Worm (Caenorhabditis elegans) whole organism, young adult: ENCODE results near the gene Y37A1B.4.

ENCODE experiments used
- C17E4.6 ChIP-seq: fragments of 200-800 bp; sonication (Bioruptor generic); IDR thresholded peaks from 2 replicates; pipeline ENCODE4 v1.3.6; 2022; ENCODE audit warnings: missing genetic modification reagents, missing genetic modification characterization, missing compliant biosample characterization
- F10E7.11 ChIP-seq: sonication (generic microtip); optimal IDR thresholded peaks from 2 replicates; lab custom pipeline; 2017; ENCODE audit warnings: mild to moderate bottlenecking, missing genetic modification characterization, moderate library complexity, missing compliant biosample characterization
- F33H1.4 ChIP-seq: fragments of 200-800 bp; sonication (Bioruptor generic); IDR thresholded peaks from 2 replicates; pipeline ENCODE4 v1.3.6; 2022; ENCODE audit warnings: missing genetic modification reagents, missing genetic modification characterization, missing compliant biosample characterization
- F52B5.7 ChIP-seq: sonication (generic microtip); optimal IDR thresholded peaks from 2 replicates; lab custom pipeline; 2016; ENCODE audit warnings: mild to moderate bottlenecking, missing genetic modification characterization, missing compliant biosample characterization
- F57C9.4 ChIP-seq: sonication (generic microtip); optimal IDR thresholded peaks from 2 replicates; lab custom pipeline; 2017; ENCODE audit warnings: mild to moderate bottlenecking, missing genetic modification characterization, missing compliant biosample characterization
- K12H6.12 ChIP-seq: fragments of 200-800 bp; sonication (Bioruptor generic); optimal IDR thresholded peaks from 2 replicates; lab custom pipeline; 2018; ENCODE audit warnings: mild to moderate bottlenecking, missing genetic modification characterization, missing compliant biosample characterization
- Y95B8A.8 ChIP-seq: fragments of 200-800 bp; sonication (Bioruptor generic); IDR thresholded peaks from 2 replicates; pipeline ENCODE4 v1.3.6; 2022; ENCODE audit warnings: missing genetic modification reagents, missing genetic modification characterization, missing compliant biosample characterization
- akir-1 ChIP-seq: fragments of 200-800 bp; sonication (Bioruptor generic); optimal IDR thresholded peaks from 2 replicates; lab custom pipeline; 2018; ENCODE audit warnings: mild to moderate bottlenecking, missing genetic modification characterization, moderate library complexity, missing compliant biosample characterization
- aptf-2 ChIP-seq: fragments of 200-800 bp; sonication (Bioruptor generic); conservative IDR thresholded peaks from 2 replicates; pipeline ENCODE4 v1.3.6; 2022; ENCODE audit warnings: missing genetic modification reagents, missing genetic modification characterization, missing compliant biosample characterization
- atf-7 ChIP-seq: sonication (generic microtip); optimal IDR thresholded peaks from 2 replicates; lab custom pipeline; 2017; ENCODE audit warnings: mild to moderate bottlenecking, missing genetic modification characterization, missing compliant biosample characterization
- attf-3 ChIP-seq: fragments of 200-800 bp; sonication (Bioruptor generic); conservative IDR thresholded peaks from 2 replicates; pipeline ENCODE4 v1.3.6; 2022; ENCODE audit warnings: missing genetic modification reagents, missing genetic modification characterization, missing compliant biosample characterization
- attf-5 ChIP-seq: fragments of 200-800 bp; sonication (Bioruptor generic); optimal IDR thresholded peaks from 2 replicates; lab custom pipeline; 2018; ENCODE audit warnings: mild to moderate bottlenecking, missing genetic modification characterization, missing compliant biosample characterization
- ceh-40 ChIP-seq: fragments of 200-800 bp; sonication (Bioruptor generic); IDR thresholded peaks from 2 replicates; pipeline ENCODE4 v1.3.6; 2022; ENCODE audit warnings: missing genetic modification characterization, missing compliant biosample characterization
- ceh-79 ChIP-seq: sonication (generic microtip); optimal IDR thresholded peaks from 2 replicates; lab custom pipeline; 2017; ENCODE audit warnings: mild to moderate bottlenecking, missing genetic modification characterization, missing compliant biosample characterization
- chd-7 ChIP-seq: sonication (generic microtip); optimal IDR thresholded peaks from 2 replicates; lab custom pipeline; 2016; ENCODE audit warnings: mild to moderate bottlenecking, missing genetic modification characterization, moderate library complexity, missing compliant biosample characterization
- egrh-3 ChIP-seq: fragments of 200-800 bp; sonication (Bioruptor generic); IDR thresholded peaks from 2 replicates; pipeline ENCODE4 v1.3.6; 2022; ENCODE audit warnings: missing genetic modification reagents, missing genetic modification characterization, missing compliant biosample characterization
- ets-4 ChIP-seq: fragments of 200-800 bp; sonication (Bioruptor generic); optimal IDR thresholded peaks from 2 replicates; lab custom pipeline; 2018; ENCODE audit warnings: mild to moderate bottlenecking, missing genetic modification characterization, missing compliant biosample characterization
- fkh-3 ChIP-seq: sonication (generic microtip); optimal IDR thresholded peaks from 2 replicates; lab custom pipeline; 2016; ENCODE audit warnings: mild to moderate bottlenecking, missing genetic modification characterization, missing compliant biosample characterization
- him-1 ChIP-seq: sonication (generic microtip); optimal IDR thresholded peaks from 2 replicates; lab custom pipeline; 2016; ENCODE audit warnings: missing genotype, missing genetic modification reagents, missing genetic modification characterization, missing compliant biosample characterization
- hlh-26 ChIP-seq: fragments of 200-800 bp; sonication (Bioruptor generic); conservative IDR thresholded peaks from 2 replicates; pipeline ENCODE4 v1.3.6; 2022; ENCODE audit warnings: missing genetic modification reagents, missing genetic modification characterization, missing compliant biosample characterization
- hmg-20 ChIP-seq: fragments of 200-800 bp; sonication (Bioruptor generic); IDR thresholded peaks from 2 replicates; pipeline ENCODE4 v1.3.6; 2022; ENCODE audit warnings: missing genetic modification reagents, missing genetic modification characterization, missing compliant biosample characterization
- let-526 ChIP-seq: fragments of 200-800 bp; sonication (Bioruptor generic); IDR thresholded peaks from 2 replicates; pipeline ENCODE4 v1.3.6; 2022; ENCODE audit warnings: missing genetic modification reagents, missing genetic modification characterization, missing compliant biosample characterization
- lin-40 ChIP-seq: sonication (generic microtip); optimal IDR thresholded peaks from 2 replicates; lab custom pipeline; 2016; ENCODE audit warnings: missing genetic modification characterization, mild to moderate bottlenecking, missing compliant biosample characterization, missing genotype, missing genetic modification reagents
- lin-54 ChIP-seq: fragments of 200-800 bp; sonication (Bioruptor generic); optimal IDR thresholded peaks from 2 replicates; lab custom pipeline; 2018; ENCODE audit warnings: mild to moderate bottlenecking, missing genetic modification characterization, missing compliant biosample characterization
- madf-3 ChIP-seq: fragments of 200-800 bp; sonication (Bioruptor generic); IDR thresholded peaks from 2 replicates; pipeline ENCODE4 v1.3.6; 2022; ENCODE audit warnings: missing genetic modification reagents, missing genetic modification characterization, missing compliant biosample characterization
- mcd-1 ChIP-seq: fragments of 200-800 bp; sonication (Bioruptor generic); IDR thresholded peaks from 2 replicates; pipeline ENCODE4 v1.3.6; 2022; ENCODE audit warnings: missing genetic modification reagents, missing genetic modification characterization, missing compliant biosample characterization
- mes-4 ChIP-seq: sonication (generic microtip); optimal IDR thresholded peaks from 2 replicates; lab custom pipeline; 2016; ENCODE audit warnings: missing genotype, missing genetic modification characterization, missing compliant biosample characterization
- nfya-2 ChIP-seq: fragments of 200-800 bp; sonication (Bioruptor generic); IDR thresholded peaks from 2 replicates; pipeline ENCODE4 v1.3.6; 2022; ENCODE audit warnings: missing genetic modification reagents, missing genetic modification characterization, missing compliant biosample characterization
- nhr-120 ChIP-seq: fragments of 200-800 bp; sonication (Bioruptor generic); IDR thresholded peaks from 2 replicates; pipeline ENCODE4 v1.3.6; 2022; ENCODE audit warnings: missing genetic modification characterization, missing compliant biosample characterization
- pbrm-1 ChIP-seq: fragments of 200-800 bp; sonication (Bioruptor generic); IDR thresholded peaks from 2 replicates; pipeline ENCODE4 v1.3.6; 2022; ENCODE audit warnings: missing genetic modification reagents, missing genetic modification characterization, missing compliant biosample characterization
- pha-4 ChIP-seq: fragments of 150-350 bp; sonication (generic microtip); optimal IDR thresholded peaks from 2 replicates; lab custom pipeline; 2014; ENCODE audit warnings: missing biosample characterization, missing genetic modification reagents, missing genetic modification characterization
- rcor-1 ChIP-seq: fragments of 200-800 bp; sonication (Bioruptor generic); IDR thresholded peaks from 2 replicates; pipeline ENCODE4 v1.3.6; 2022; ENCODE audit warnings: missing genetic modification reagents, missing genetic modification characterization, missing compliant biosample characterization
- rpc-1 ChIP-seq, 2 experiments: fragments of 150-350 bp in 1 of 2; sonication (generic microtip) in 1 of 2; optimal IDR thresholded peaks; 2 replicates each; lab custom pipeline; 2014 to 2018; ENCODE audit warnings: missing biosample characterization in 1 of 2, missing genetic modification characterization in 1 of 2, missing genetic modification reagents in 1 of 2, missing genotype in 1 of 2
- somi-1 ChIP-seq: fragments of 200-800 bp; sonication (Bioruptor generic); optimal IDR thresholded peaks from 2 replicates; lab custom pipeline; 2018; ENCODE audit warnings: mild to moderate bottlenecking, missing genetic modification characterization, missing compliant biosample characterization
- sptf-2 ChIP-seq: fragments of 200-800 bp; sonication (Bioruptor generic); optimal IDR thresholded peaks from 2 replicates; lab custom pipeline; 2018; ENCODE audit warnings: mild to moderate bottlenecking, missing genetic modification characterization, missing compliant biosample characterization
- unc-130 ChIP-seq: sonication (generic microtip); optimal IDR thresholded peaks from 2 replicates; lab custom pipeline; 2016; ENCODE audit warnings: missing genetic modification reagents, missing genetic modification characterization, missing compliant biosample characterization
- zfh-2 ChIP-seq: fragments of 200-800 bp; sonication (Bioruptor generic); conservative IDR thresholded peaks from 2 replicates; pipeline ENCODE4 v1.3.6; 2022; ENCODE audit warnings: missing genetic modification reagents, missing genetic modification characterization, missing compliant biosample characterization

Y37A1B.4 gene

ce11 chrIV:14098540-14099098, 38.1 kb upstream of the Y37A1B.4 start:
- TF ChIP-seq egrh-3 (GFP tag; lab: Robert Waterston, UW) (peak; percentile 95), mes-4 (no peak), fkh-3 (tag; lab: Kevin White, UChicago) (no peak), akir-1 (GFP tag; lab: Kevin White, UChicago) (no peak), madf-3 (GFP tag; lab: Robert Waterston, UW) (no peak), rcor-1 (GFP tag; lab: Robert Waterston, UW) (no peak), zfh-2 (GFP tag; lab: Robert Waterston, UW) (peak; percentile 87), let-526 (GFP tag; lab: Robert Waterston, UW) (no peak), F33H1.4 (no peak), F57C9.4 (no peak), Y95B8A.8 (GFP tag; lab: Robert Waterston, UW) (no peak), F10E7.11 (tag; lab: Kevin White, UChicago) (no peak), mcd-1 (GFP tag; lab: Robert Waterston, UW) (peak; percentile 16; the same call in 1 of the 2 replicates), lin-40 (tag; lab: Kevin White, UChicago) (peak; percentile 45), hlh-26 (GFP tag; lab: Robert Waterston, UW) (no peak), somi-1 (no peak), C17E4.6 (GFP tag; lab: Robert Waterston, UW) (no peak), unc-130 (GFP tag; lab: Kevin White, UChicago) (no peak), chd-7 (tag; lab: Kevin White, UChicago) (no peak), nhr-120 (GFP tag; lab: Robert Waterston, UW) (no peak), rpc-1 (optimal IDR thresholded peaks at IDR 0.05; lab: Kevin White, UChicago) (no peak), rpc-1 (tag; optimal IDR thresholded peaks at IDR 0.05; lab: Kevin White, UChicago) (no peak), aptf-2 (no peak), attf-5 (GFP tag; lab: Kevin White, UChicago) (peak; percentile 2), hmg-20 (GFP tag; lab: Robert Waterston, UW) (no peak), atf-7 (no peak), lin-54 (GFP tag; lab: Kevin White, UChicago) (no peak), ets-4 (GFP tag; lab: Kevin White, UChicago) (no peak), attf-3 (GFP tag; lab: Robert Waterston, UW) (no peak)

ce11 chrIV:14091242-14091641, 30.7 kb upstream of the Y37A1B.4 start, which contains the start of gene noah-2:
TSS of gene noah-2 (plus strand) at chrIV:14091254.
- TF ChIP-seq unc-130 (GFP tag; lab: Kevin White, UChicago): no peak
- no peak for TF ChIP-seq pha-4
- TF ChIP-seq hlh-26 (GFP tag; lab: Robert Waterston, UW): no peak
- no peak for TF ChIP-seq pbrm-1 (GFP tag; lab: Robert Waterston, UW)
- TF ChIP-seq K12H6.12 (tag; lab: Kevin White, UChicago): no peak
- no peak for TF ChIP-seq rcor-1 (GFP tag; lab: Robert Waterston, UW)
- TF ChIP-seq sptf-2 (GFP tag; lab: Kevin White, UChicago): no peak
- TF ChIP-seq him-1 (tag; lab: Kevin White, UChicago): no peak

- TF ChIP-seq attf-3 (GFP tag; lab: Robert Waterston, UW) (no peak), atf-7 (no peak), ceh-40 (no peak), unc-130 (GFP tag; lab: Kevin White, UChicago) (no peak), F52B5.7 (tag; lab: Kevin White, UChicago) (no peak), ceh-79 (no peak), F33H1.4 (no peak), nfya-2 (no peak)
Measured at ce11 chrIV:14089749-14090148, 29.2 kb upstream of the Y37A1B.4 start.
